Fruit fly (Drosophila melanogaster) whole organism: ENCODE data around the gene CG43773.

Experiments
- CG8478 ChIP-seq: fragments of >200 bp; optimal IDR thresholded peaks from 2 replicates; lab custom pipeline; 2018; ENCODE audit warnings: inconsistent platforms
- Dll ChIP-seq: fragments of >200 bp; optimal IDR thresholded peaks from 2 replicates; lab custom pipeline; 2017
- EcR ChIP-seq, 2 experiments: fragments of >200 bp; optimal IDR thresholded peaks; 2 replicates each; lab custom pipeline; 2017; ENCODE audit warnings: missing biosample characterization in 2 of 2, missing genetic modification characterization in 2 of 2, missing genetic modification reagents in 2 of 2
- pan ChIP-seq: fragments of >200 bp; optimal IDR thresholded peaks from 2 replicates; lab custom pipeline; 2017
- psq ChIP-seq: fragments of >200 bp; optimal IDR thresholded peaks from 2 replicates; lab custom pipeline; 2017
- usp ChIP-seq: fragments of >200 bp; optimal IDR thresholded peaks from 2 replicates; lab custom pipeline; 2017; ENCODE audit warnings: missing biosample characterization, missing genetic modification characterization, mixed read lengths

The CG43773 gene

DNA sequence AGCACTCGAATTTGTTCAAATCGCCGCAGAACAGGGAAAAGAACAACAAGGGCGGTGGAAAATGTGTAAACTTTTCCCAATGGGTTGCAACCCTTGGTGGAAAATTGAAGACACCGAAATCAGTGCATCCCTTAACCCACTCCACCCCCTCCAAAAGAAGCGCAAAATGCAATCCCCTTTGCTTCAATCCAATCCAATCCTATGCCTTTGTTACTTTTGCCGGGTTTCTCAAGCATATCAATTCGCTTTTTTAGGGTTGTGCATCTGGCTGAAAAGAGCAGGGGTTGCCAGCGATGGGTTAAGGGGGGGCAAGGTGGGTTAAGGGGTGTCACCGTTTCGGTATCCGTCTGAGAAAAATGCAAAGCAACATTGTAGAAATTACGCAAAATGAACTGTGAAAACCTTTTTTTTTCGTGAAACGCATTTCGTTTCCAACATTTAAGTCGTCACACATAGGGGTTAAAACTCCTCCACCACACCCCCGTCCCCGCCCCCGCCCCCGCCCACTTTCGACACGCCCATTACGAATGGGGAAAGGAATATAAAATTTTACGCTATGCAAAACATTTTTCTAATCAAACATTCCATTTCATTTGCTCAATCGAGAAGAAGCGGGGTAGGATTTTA lies 30.7 kb downstream of the CG43773 start:
- no peak for TF ChIP-seq EcR (GFP tag; optimal IDR thresholded peaks at IDR 0.05; lab: Kevin White, UChicago)
- no peak for TF ChIP-seq pan
- no peak for TF ChIP-seq usp (GFP tag; lab: Kevin White, UChicago)
- no peak for TF ChIP-seq psq
- TF ChIP-seq CG8478 (lab: Kevin White, UChicago), result no peak
- no peak for TF ChIP-seq Dll (lab: Kevin White, UChicago)

DNA sequence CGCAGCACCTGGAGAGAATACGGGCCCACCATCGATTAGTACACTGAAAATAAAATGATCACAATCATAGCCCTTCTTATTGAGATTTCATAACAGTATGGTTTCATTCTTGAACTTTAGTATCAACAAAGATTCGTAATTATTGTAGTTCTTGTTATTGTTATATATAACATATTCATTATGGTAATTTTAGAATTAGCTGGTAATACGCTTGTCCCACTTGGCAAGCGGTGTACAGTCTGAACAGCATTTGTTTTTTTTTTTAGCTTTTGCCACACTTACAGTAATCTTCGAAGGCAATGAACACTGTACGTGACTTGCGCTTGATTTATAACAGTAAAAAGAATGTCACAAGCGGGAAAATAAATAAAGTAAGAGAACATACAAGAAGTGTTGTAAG lies 35.6 kb downstream of the CG43773 start:
- TF ChIP-seq EcR (GFP tag; optimal IDR thresholded peaks at IDR 0.05; lab: Kevin White, UChicago) (no peak), CG8478 (lab: Kevin White, UChicago) (no peak), pan (no peak), psq (no peak), usp (GFP tag; lab: Kevin White, UChicago) (no peak), Dll (lab: Kevin White, UChicago) (no peak)

DNA sequence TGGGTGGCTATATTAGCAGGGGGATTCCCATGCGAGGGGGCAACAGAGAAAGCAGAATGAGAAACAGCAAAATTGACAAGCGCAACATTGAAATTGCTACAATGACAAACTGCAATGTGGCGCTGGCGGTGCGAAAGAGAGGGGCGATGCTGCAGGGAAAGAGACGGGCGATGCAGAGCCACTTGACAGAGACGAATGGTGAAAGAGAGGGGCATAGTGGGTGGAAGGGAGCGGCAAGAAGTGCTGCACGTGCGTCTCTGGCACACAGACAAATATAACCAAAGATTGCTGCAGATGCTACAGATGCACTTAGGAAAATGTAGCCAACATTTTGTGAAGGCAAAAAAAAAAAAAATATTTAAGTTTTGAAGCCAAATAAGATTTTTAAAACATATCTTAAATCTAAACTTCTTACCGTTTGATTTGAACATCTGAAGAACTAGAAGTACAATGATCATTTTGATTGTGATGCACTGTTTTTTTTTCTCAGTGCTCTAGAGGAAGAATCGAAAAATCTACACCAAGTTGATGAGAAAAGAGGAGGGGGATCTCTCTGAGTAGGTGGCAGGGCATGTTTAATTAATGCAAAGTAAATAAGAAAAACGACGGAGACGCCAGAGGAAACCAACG lies 37.8 kb downstream of the CG43773 start:
- TF ChIP-seq Dll (lab: Kevin White, UChicago) (no peak), EcR (GFP tag; optimal IDR thresholded peaks at IDR 0.05; lab: Kevin White, UChicago) (no peak), usp (GFP tag; lab: Kevin White, UChicago) (no peak), CG8478 (lab: Kevin White, UChicago) (no peak), pan (no peak), psq (no peak)

DNA sequence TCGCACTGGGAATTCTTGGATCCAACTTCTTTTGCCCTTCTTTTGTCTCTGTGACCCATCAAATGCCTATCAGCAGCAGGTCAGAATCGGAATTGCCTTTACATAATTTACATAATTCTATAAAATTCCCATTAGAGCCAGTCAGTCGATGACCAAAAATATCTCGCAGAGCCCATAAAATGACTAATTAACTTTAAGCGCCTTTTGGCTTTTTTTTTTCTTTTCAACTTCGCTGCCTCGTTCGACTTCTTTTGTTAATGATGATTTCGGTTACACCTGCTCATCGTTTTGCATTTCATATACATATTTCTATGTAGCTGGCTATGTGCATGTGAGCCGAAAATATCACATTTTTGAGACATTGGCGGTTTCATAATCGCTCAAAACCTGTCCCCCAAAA lies 44.3 kb downstream of the CG43773 start:
- TF ChIP-seq Dll (lab: Kevin White, UChicago) (no peak), psq (no peak), usp (GFP tag; lab: Kevin White, UChicago) (no peak), EcR (GFP tag; optimal IDR thresholded peaks at IDR 0.05; lab: Kevin White, UChicago) (no peak), pan (no peak), CG8478 (lab: Kevin White, UChicago) (no peak)

DNA sequence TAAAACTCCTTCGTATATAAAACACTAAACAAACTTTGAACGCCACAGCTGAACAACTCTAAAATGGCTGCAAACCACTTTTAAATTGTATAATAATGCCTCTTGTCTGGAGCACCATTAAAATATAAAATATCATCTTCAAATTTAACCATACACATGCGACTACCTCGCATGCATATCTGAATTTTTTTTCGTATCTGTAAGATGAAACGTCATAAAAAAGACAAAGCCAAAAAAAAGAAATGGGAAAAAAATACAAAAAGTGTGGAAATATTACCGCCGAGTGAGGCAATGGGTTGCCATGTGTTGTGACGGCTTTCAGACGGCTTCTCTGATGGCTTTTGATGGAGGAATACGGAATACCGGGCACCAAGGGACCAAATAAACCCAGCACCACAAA lies 44.9 kb downstream of the CG43773 start:
- TF ChIP-seq pan (no peak), CG8478 (lab: Kevin White, UChicago) (no peak), psq (no peak), usp (GFP tag; lab: Kevin White, UChicago) (no peak), Dll (lab: Kevin White, UChicago) (no peak), EcR (GFP tag; optimal IDR thresholded peaks at IDR 0.05; lab: Kevin White, UChicago) (no peak)

DNA sequence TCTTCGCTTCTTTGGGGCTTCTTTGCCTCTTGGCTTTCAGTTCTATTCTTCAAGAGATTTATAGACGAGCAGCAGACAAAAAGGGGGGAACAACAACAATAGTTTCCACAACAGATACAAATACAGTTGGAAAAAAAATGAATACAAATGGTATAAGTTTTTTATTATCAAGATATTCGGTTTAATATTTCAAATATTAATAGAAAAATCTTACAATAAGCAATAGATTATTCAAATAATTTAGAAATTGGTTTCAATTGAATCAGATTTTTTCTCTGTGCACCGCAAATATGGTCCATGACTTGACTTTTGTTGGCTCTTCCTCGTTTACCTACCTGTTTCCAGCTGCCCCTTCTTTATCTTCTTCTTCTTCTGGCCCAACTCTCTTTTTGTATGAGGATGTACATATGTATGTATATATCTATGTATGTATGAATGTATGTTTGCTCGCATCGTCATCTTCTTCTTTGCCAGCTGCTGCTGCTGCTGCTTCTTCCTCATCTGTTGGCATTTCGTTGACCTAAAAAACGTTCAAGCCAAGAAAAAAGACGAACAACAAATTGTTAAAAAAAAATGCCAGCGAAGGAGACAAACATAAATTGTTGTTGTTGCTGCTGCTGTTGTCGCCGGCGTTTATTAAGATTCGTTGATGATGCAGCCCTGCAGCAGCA lies 46.1 kb downstream of the CG43773 start:
- TF ChIP-seq EcR (GFP tag; optimal IDR thresholded peaks at IDR 0.05; lab: Kevin White, UChicago), result peak in 1 of 2 experiments; percentile 11
- TF ChIP-seq psq, result no peak
- no peak for TF ChIP-seq pan

DNA sequence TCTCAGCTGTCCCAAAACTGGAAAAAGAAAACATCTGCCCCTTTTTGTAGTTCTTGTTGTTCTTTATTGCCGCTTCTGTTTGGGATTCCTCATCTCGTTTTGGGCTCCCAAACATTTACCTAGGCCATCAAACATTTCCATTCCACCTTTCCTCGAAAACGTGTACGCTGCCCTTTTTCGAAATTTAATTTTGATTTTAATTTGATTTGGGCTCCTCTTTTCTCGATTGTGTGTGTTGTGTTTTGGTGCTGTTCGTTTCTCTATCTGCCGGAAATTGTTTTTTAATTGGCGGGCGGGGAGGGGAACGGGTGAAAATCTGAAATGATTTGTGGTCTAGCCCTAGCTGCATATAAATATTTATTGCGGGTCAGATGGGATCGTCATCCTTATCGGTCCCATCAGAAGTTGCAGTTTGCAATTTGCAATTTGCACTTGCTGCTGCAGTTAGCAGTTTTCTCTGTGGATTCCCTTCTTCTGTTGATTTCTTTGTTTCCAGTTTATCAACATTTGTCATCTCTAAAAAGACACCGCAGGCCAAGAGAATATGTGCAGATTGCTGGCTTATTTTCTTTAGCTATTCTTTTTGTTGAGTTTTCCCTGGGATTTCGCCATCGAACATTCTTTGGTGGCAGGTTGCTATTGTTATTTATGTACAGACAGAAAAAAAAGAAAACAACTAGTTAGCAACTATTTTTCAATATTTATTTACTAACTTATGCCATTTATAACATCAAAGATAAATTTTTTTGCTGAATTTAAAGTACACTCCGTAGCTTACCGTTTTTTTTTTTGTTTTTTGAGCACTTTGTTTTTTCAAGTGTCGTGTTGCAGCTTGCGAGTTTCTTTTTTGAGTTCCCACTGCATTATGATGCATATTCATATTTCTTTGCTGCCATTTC lies 47.6 kb downstream of the CG43773 start:
- TF ChIP-seq Dll (lab: Kevin White, UChicago) (no peak), usp (GFP tag; lab: Kevin White, UChicago) (no peak), psq (no peak), CG8478 (lab: Kevin White, UChicago) (no peak), pan (no peak), EcR (GFP tag; optimal IDR thresholded peaks at IDR 0.05; lab: Kevin White, UChicago) (no peak)

DNA sequence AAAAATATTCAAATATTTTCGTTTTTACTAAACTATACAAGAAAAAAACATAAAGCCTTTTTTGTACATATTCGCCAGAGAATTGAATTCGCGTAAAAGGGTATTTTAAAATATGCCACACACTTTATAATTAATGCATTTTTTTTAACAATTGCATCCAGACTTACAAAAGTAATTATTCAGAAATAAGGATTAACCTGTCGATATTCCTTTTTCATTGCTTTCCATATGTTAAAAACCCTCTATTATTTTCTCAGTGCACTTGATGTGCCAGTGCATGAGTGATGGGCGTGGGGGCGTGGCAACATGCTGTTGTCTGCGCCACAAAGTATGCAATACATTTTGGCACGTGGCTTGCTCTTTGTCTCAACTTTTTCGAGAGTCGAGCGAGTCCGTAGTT lies 49.3 kb downstream of the CG43773 start:
- TF ChIP-seq psq (no peak), usp (GFP tag; lab: Kevin White, UChicago) (no peak), pan (no peak), Dll (lab: Kevin White, UChicago) (no peak), EcR (GFP tag; optimal IDR thresholded peaks at IDR 0.05; lab: Kevin White, UChicago) (no peak), CG8478 (lab: Kevin White, UChicago) (no peak)
